Worm (Caenorhabditis elegans): ENCODE measurements around the gene tsfm-1.

tsfm-1 gene

DNA sequence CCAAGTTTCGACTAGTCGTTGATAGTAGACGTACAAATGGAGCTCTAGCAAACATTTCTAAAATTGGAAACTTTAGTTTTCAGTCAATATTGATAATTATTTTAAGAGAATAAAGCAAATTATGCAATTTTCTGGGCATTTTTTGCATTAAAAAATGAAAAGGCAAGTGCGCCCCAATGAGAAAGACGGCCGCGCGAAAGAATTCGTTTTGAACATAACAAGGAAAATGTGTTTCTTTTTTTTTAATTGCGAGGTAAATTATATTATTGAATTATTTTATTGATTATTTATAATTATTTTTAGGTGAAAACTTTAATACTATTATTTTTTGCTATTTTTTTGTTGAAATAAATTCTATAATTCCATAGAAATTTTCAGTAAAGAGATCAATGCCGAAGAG lies at the start of gene tsfm-1, which contains the start of gene capg-2:
Gene tsfm-1, minus strand, starts transcription at position 57 of the 400 bp plus-strand sequence.
Gene capg-2, plus strand, starts transcription at position 379 of the 400 bp plus-strand sequence.
- no peak for TF ChIP-seq nhr-77 (tag; optimal IDR thresholded peaks at IDR 0.05)
- peak; percentile 25 for TF ChIP-seq C34F6.9 (tag; optimal IDR thresholded peaks at IDR 0.05)
- peak in 1 of 2 experiments; percentile 22 for TF ChIP-seq lsy-2 (tag; optimal IDR thresholded peaks at IDR 0.05)

DNA sequence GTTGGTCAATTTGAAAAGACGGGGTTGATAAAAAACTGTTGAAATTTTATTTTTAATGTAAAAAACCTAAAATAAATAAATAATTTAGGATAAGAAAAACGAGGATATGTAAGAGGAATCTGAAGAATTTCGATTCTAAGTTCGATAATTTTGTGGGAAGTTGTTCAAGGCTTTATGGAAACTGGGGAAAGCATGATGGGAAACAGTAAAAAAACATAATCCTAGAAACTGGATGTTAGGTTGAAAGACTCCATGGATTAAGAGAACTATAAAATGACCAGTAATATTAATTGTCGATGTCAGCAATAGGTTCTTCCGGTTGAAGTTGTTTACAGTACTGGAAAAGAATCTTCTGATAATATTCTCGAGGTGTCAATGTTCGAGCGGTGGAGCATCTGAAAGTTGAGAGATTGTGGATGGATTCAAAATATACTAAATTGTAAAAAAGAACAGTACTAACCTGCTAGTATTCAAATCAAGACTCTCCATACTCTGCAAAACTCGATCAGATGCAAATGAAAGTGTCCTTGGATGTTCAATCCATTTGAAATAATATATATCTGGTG lies 49.0 kb upstream of the tsfm-1 start:
- no peak for TF ChIP-seq mbf-1 (tag; optimal IDR thresholded peaks at IDR 0.05)
- no peak for TF ChIP-seq unc-39 (tag; optimal IDR thresholded peaks at IDR 0.05)
- TF ChIP-seq alr-1 (tag; optimal IDR thresholded peaks at IDR 0.05), result no peak
- no peak for TF ChIP-seq elt-1 (tag; optimal IDR thresholded peaks at IDR 0.05)
- no peak for TF ChIP-seq R02D3.7 (tag; optimal IDR thresholded peaks at IDR 0.05)
- peak in 1 of 2 experiments; percentile 18 for TF ChIP-seq lsy-2 (tag; optimal IDR thresholded peaks at IDR 0.05)
- peak; percentile 15 for TF ChIP-seq nhr-21 (tag; optimal IDR thresholded peaks at IDR 0.05)
- no peak for TF ChIP-seq mab-5 (tag; optimal IDR thresholded peaks at IDR 0.05)
- TF ChIP-seq unc-55 (GFP tag; optimal IDR thresholded peaks at IDR 0.05), result no peak
- no peak for TF ChIP-seq F13H6.1 (tag; optimal IDR thresholded peaks at IDR 0.05)
- no peak for TF ChIP-seq ztf-1 (GFP tag; conservative IDR thresholded peaks at IDR 0.05)
- TF ChIP-seq nhr-23 (tag; optimal IDR thresholded peaks at IDR 0.05), result no peak
- peak; percentile 26 for TF ChIP-seq sma-9 (GFP tag; optimal IDR thresholded peaks at IDR 0.05)
- no peak for TF ChIP-seq sma-9 (tag; optimal IDR thresholded peaks at IDR 0.05)

DNA sequence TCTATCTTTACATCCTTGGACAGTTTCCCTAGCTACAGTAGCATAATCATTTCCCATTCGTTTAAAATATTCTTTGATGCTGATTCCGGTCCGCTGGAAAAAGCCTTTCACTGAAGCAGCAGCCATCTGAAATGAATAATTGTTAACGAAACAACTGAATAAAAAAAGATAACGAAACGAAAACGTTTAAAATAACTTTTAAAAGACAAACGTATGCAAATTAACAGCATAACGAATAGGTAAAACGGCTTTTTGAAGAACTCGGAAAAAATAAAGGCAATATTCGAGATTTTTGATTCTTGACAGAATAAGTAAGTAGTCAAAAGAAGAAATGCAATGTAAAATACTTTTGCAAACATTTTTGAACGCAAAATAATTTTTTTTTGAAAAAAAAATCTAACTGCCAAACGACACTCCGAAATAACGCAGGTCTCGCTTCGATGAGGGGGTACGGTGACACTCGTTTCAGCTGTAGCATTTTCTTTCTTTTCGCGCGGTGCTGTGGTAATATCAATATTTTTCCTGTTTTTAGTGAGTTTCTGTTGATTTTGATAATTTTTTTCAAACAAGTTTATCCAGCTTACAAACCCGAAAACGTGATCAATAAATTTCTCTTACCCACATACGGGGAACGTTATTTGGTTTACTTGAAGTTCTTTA lies 46.7 kb upstream of the tsfm-1 start, which contains the start of the genes R04F11.5 and R04F11.2:
Gene R04F11.5, minus strand, starts transcription at position 126 of the 660 bp plus-strand sequence.
Gene R04F11.2, plus strand, starts transcription at position 488 of the 660 bp plus-strand sequence.
- TF ChIP-seq lin-13 (GFP tag; optimal IDR thresholded peaks at IDR 0.05) (peak; percentile 81), unc-55 (GFP tag; optimal IDR thresholded peaks at IDR 0.05) (peak; percentile 95), fos-1 (tag; optimal IDR thresholded peaks at IDR 0.05) (peak; percentile 72), nhr-77 (tag; optimal IDR thresholded peaks at IDR 0.05) (peak; percentile 24), ama-1 (optimal IDR thresholded peaks at IDR 0.05) (peak; percentile 39), snpc-4 (tag; optimal IDR thresholded peaks at IDR 0.05) (peak; percentile 27), lsy-2 (tag; optimal IDR thresholded peaks at IDR 0.05) (peak; percentile 95 to 99), mdl-1 (tag; optimal IDR thresholded peaks at IDR 0.05) (no peak), F13H6.1 (tag; optimal IDR thresholded peaks at IDR 0.05) (no peak), crh-2 (tag; optimal IDR thresholded peaks at IDR 0.05) (peak; percentile 88), ztf-1 (GFP tag; conservative IDR thresholded peaks at IDR 0.05) (no peak), C34F6.9 (tag; optimal IDR thresholded peaks at IDR 0.05) (peak; percentile 94), lin-11 (tag; optimal IDR thresholded peaks at IDR 0.05) (peak; percentile 58), nhr-21 (tag; optimal IDR thresholded peaks at IDR 0.05) (peak; percentile 72), ZK546.5 (tag; optimal IDR thresholded peaks at IDR 0.05) (peak; percentile 23), nhr-129 (tag; optimal IDR thresholded peaks at IDR 0.05) (peak; percentile 83), sma-9 (GFP tag; optimal IDR thresholded peaks at IDR 0.05) (peak; percentile 75), sma-9 (tag; optimal IDR thresholded peaks at IDR 0.05) (no peak), zag-1 (tag; optimal IDR thresholded peaks at IDR 0.05) (no peak), mab-5 (tag; optimal IDR thresholded peaks at IDR 0.05) (peak; percentile 55), gmeb-1 (tag; optimal IDR thresholded peaks at IDR 0.05) (peak; percentile 83), sem-4 (tag; optimal IDR thresholded peaks at IDR 0.05) (peak; percentile 68), mbf-1 (tag; optimal IDR thresholded peaks at IDR 0.05) (no peak), ceh-16 (tag; optimal IDR thresholded peaks at IDR 0.05) (peak; percentile 16), sma-3 (GFP tag; optimal IDR thresholded peaks at IDR 0.05) (peak; percentile 71), nhr-25 (tag; optimal IDR thresholded peaks at IDR 0.05) (peak; percentile 80), ztf-4 (tag; optimal IDR thresholded peaks at IDR 0.05) (peak; percentile 25)

DNA sequence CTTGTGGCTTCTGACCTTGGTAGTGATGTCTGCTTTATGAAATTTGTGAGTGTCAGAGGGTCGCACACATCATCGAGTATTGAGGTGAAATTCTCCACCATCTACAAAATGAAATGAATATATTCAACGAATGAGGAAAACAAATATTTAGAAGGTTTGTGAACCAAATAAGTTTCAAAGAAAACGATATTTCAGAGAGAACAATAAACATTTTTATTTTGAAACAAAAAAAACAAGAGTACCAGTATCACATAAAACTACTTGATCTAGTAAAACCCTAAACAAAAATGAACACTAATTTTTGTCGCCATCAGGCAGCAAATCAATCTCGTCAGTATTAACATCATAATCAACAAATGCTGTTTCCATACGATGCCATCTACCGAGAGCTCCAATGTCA lies 45.7 kb upstream of the tsfm-1 start, which contains the start of gene R04F11.3:
Gene R04F11.3, minus strand, starts transcription at position 101 of the 400 bp plus-strand sequence.
- no peak for TF ChIP-seq C34F6.9 (tag; optimal IDR thresholded peaks at IDR 0.05)
- no peak for TF ChIP-seq sma-3 (GFP tag; optimal IDR thresholded peaks at IDR 0.05)
- TF ChIP-seq nhr-11 (tag; optimal IDR thresholded peaks at IDR 0.05), result no peak
- no peak for TF ChIP-seq aly-2 (tag; optimal IDR thresholded peaks at IDR 0.05)
- TF ChIP-seq unc-55 (GFP tag; optimal IDR thresholded peaks at IDR 0.05), result no peak
- no peak for TF ChIP-seq F13H6.1 (tag; optimal IDR thresholded peaks at IDR 0.05)
- no peak for TF ChIP-seq nhr-25 (tag; optimal IDR thresholded peaks at IDR 0.05)
- TF ChIP-seq mbf-1 (tag; optimal IDR thresholded peaks at IDR 0.05), result no peak
- TF ChIP-seq Y55F3AM.14 (GFP tag; optimal IDR thresholded peaks at IDR 0.05), result no peak
- no peak for TF ChIP-seq unc-39 (tag; optimal IDR thresholded peaks at IDR 0.05)
- no peak for TF ChIP-seq lin-11 (tag; optimal IDR thresholded peaks at IDR 0.05)
- no peak for TF ChIP-seq R02D3.7 (tag; optimal IDR thresholded peaks at IDR 0.05)
- TF ChIP-seq dmd-4 (tag; optimal IDR thresholded peaks at IDR 0.05), result no peak
- no peak for TF ChIP-seq zag-1 (tag; optimal IDR thresholded peaks at IDR 0.05)
- no peak for TF ChIP-seq mdl-1 (tag; optimal IDR thresholded peaks at IDR 0.05)
- TF ChIP-seq nhr-129 (tag; optimal IDR thresholded peaks at IDR 0.05), result no peak
- TF ChIP-seq nhr-6 (tag; optimal IDR thresholded peaks at IDR 0.05), result no peak
- TF ChIP-seq mab-5 (tag; optimal IDR thresholded peaks at IDR 0.05), result no peak

Measured in whole organism, L2 larva.